Worm (Caenorhabditis elegans): Measurements from ENCODE around the gene AH6.17.
A peak's percentile ranks its signal among the peaks of the same experiment; 100 is the strongest.

Gene AH6.17

DNA sequence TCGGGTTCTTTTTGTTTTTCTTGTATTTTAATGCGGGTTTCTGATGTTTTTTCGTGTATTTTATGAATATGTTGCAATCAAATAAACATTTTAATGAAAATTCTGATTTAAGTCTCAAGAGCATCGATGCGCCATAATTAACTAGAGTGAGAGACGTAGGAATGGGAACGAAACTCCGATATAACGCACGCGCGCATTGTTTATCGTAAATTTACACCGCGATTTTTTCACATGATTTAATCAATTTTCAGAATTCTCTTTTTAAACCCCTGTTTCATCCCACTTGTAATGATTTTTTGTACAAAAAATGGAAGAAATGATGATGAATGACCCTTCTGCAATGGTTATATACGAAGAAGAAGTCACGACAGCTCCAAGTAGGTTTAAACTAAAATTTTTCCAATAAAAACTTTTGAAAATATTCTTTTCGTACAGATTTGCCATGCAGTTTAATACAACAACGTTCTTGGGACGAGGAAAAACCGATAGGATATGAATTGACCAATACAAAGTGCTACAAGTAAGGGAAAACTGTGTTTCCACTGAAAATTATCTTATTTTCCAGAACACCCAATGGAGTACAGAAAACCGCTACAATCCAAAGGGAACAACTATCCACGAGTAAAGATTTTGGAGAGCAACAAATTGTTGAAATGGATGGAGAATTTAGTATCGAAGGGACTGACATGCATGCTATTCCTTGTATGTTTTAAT is 34.6 kb downstream of the AH6.17 start, which contains the start of gene zfp-2 (continued):
- TF ChIP-seq swsn-7 (tag; optimal IDR thresholded peaks at IDR 0.05) (no peak), nhr-20 (tag; optimal IDR thresholded peaks at IDR 0.05) (peak; percentile 5), nhr-12 (tag; optimal IDR thresholded peaks at IDR 0.05) (no peak), blmp-1 (tag; optimal IDR thresholded peaks at IDR 0.05) (peak; percentile 21), pag-3 (tag; optimal IDR thresholded peaks at IDR 0.05; ENCODE audit: borderline replicate concordance, insufficient read depth) (no peak), hlh-4 (tag; optimal IDR thresholded peaks at IDR 0.05) (no peak), pqm-1 (tag; optimal IDR thresholded peaks at IDR 0.05) (no peak), ceh-90 (tag; optimal IDR thresholded peaks at IDR 0.05) (no peak), unc-86 (tag; optimal IDR thresholded peaks at IDR 0.05) (no peak), unc-62 (GFP tag; optimal IDR thresholded peaks at IDR 0.05) (no peak)

DNA sequence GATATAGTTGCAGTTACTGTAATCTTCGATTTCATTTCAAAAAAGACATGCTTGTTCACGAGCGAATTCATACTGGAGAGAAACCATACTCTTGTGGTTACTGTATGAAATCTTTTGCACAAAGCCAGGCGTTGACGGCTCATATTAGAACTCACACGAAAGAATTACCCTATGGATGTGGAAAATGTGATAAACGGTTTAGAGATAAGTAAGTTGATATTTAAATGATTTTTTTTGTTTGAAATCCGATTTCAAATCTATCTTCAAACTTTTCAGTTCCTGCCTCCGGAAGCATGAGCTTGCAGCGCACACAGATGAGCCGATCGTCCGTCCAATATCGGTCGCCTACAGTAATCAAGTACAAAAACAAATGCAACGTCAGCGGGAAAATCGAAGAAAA is 35.9 kb downstream of the AH6.17 start:
- TF ChIP-seq C04F5.9 (tag; optimal IDR thresholded peaks at IDR 0.05) (no peak), C34B4.2 (tag; optimal IDR thresholded peaks at IDR 0.05) (no peak), sup-37 (GFP tag; optimal IDR thresholded peaks at IDR 0.05) (no peak), ztf-11 (tag; optimal IDR thresholded peaks at IDR 0.05) (no peak)

- TF ChIP-seq skn-1 (tag; optimal IDR thresholded peaks at IDR 0.05) (no peak), mep-1 (tag; optimal IDR thresholded peaks at IDR 0.05) (no peak), efl-1 (optimal IDR thresholded peaks at IDR 0.05) (no peak), efl-1 (GFP tag; optimal IDR thresholded peaks at IDR 0.05 in 1 of 2) (peak in 1 of 2 experiments; percentile 55), zag-1 (tag; optimal IDR thresholded peaks at IDR 0.05) (no peak), jun-1 (tag; optimal IDR thresholded peaks at IDR 0.05) (no peak), lir-3 (tag; optimal IDR thresholded peaks at IDR 0.05; ENCODE audit: poor library complexity) (no peak), Y116A8C.19 (tag; optimal IDR thresholded peaks at IDR 0.05; ENCODE audit: borderline replicate concordance) (no peak), fos-1 (tag; optimal IDR thresholded peaks at IDR 0.05) (no peak), elt-2 (tag; optimal IDR thresholded peaks at IDR 0.05) (no peak)
Observed at ce11 chrII:9559929-9560328, 37.0 kb downstream of the AH6.17 start, which contains the start of gene F35H8.4. Gene F35H8.4 (minus strand): TSS chrII:9560029.

ce11 chrII:9560895-9561294 is 37.9 kb downstream of the AH6.17 start:
- no peak for TF ChIP-seq hpl-2 (GFP tag; optimal IDR thresholded peaks at IDR 0.05)
- TF ChIP-seq jun-1 (tag; optimal IDR thresholded peaks at IDR 0.05): no peak
- TF ChIP-seq isw-1 (GFP tag; IDR thresholded peaks at IDR 0.05): no peak
- no peak for TF ChIP-seq nhr-28 (tag; optimal IDR thresholded peaks at IDR 0.05)
- no peak for TF ChIP-seq hlh-4 (tag; optimal IDR thresholded peaks at IDR 0.05)
- TF ChIP-seq lin-39 (tag; optimal IDR thresholded peaks at IDR 0.05): no peak
- peak; percentile 12 for TF ChIP-seq tbx-2 (tag; optimal IDR thresholded peaks at IDR 0.05)
- TF ChIP-seq aha-1 (tag; optimal IDR thresholded peaks at IDR 0.05): no peak
- TF ChIP-seq egl-13 (tag; optimal IDR thresholded peaks at IDR 0.05): no peak
- peak; percentile 22 to 36 for TF ChIP-seq lsy-2 (tag; optimal IDR thresholded peaks at IDR 0.05)
- TF ChIP-seq unc-30 (tag; optimal IDR thresholded peaks at IDR 0.05): no peak
- TF ChIP-seq lin-35 (GFP tag; optimal IDR thresholded peaks at IDR 0.05): peak in 1 of 2 experiments; percentile 36
- TF ChIP-seq blmp-1 (tag; optimal IDR thresholded peaks at IDR 0.05): peak; percentile 15
- peak; percentile 72 for TF ChIP-seq lin-14 (GFP tag; optimal IDR thresholded peaks at IDR 0.05)
- TF ChIP-seq lin-13 (GFP tag; optimal IDR thresholded peaks at IDR 0.05): no peak
- TF ChIP-seq zag-1 (tag; optimal IDR thresholded peaks at IDR 0.05): no peak
- no peak for TF ChIP-seq pqm-1 (tag; optimal IDR thresholded peaks at IDR 0.05)
- TF ChIP-seq grh-1 (GFP tag; IDR thresholded peaks at IDR 0.05): peak; percentile 73
- peak; percentile 47 for TF ChIP-seq nhr-71 (tag; optimal IDR thresholded peaks at IDR 0.05)
- TF ChIP-seq fkh-10 (GFP tag; optimal IDR thresholded peaks at IDR 0.05): no peak
- TF ChIP-seq lin-15B (tag; optimal IDR thresholded peaks at IDR 0.05): no peak
- peak in 2 of 6 experiments; percentile 9 to 34 for TF ChIP-seq elt-3 (tag; optimal IDR thresholded peaks at IDR 0.05)
- TF ChIP-seq fkh-4 (tag; optimal IDR thresholded peaks at IDR 0.05; ENCODE audit: borderline replicate concordance): no peak
- TF ChIP-seq dsc-1 (tag; optimal IDR thresholded peaks at IDR 0.05): no peak
- no peak for TF ChIP-seq snpc-4 (tag; optimal IDR thresholded peaks at IDR 0.05)
- no peak for TF ChIP-seq fkh-8 (tag; optimal IDR thresholded peaks at IDR 0.05)
- peak; percentile 69 for TF ChIP-seq nhr-20 (tag; optimal IDR thresholded peaks at IDR 0.05)
- TF ChIP-seq snu-23 (GFP tag; optimal IDR thresholded peaks at IDR 0.05): peak; percentile 60
- TF ChIP-seq ama-1 (optimal IDR thresholded peaks at IDR 0.05): no peak
- no peak for TF ChIP-seq ztf-11 (tag; optimal IDR thresholded peaks at IDR 0.05)
- TF ChIP-seq nhr-84 (tag; optimal IDR thresholded peaks at IDR 0.05): no peak

Measured in whole organism, L1 larva.